Fruit fly (Drosophila melanogaster) whole organism, embryonic: Measurements from ENCODE around the gene CG32305.

Experiments
- BtbVII ChIP-seq: fragments of 200-800 bp; sonication (Bioruptor generic); optimal IDR thresholded peaks from 3 replicates; lab custom pipeline; 2017; ENCODE audit warnings: missing biosample characterization, mild to moderate bottlenecking, missing genetic modification characterization
- CG11504 ChIP-seq: fragments of 200-800 bp; sonication (Bioruptor generic); optimal IDR thresholded peaks from 3 replicates; lab custom pipeline; 2019; ENCODE audit warnings: missing biosample characterization, mild to moderate bottlenecking, missing genetic modification characterization, moderate library complexity
- CG12071 ChIP-seq: fragments of 200-800 bp; sonication (Bioruptor generic); optimal IDR thresholded peaks from 3 replicates; lab custom pipeline; 2018; ENCODE audit warnings: missing biosample characterization, mild to moderate bottlenecking, missing genetic modification characterization
- CG12219 ChIP-seq: fragments of 200-800 bp; sonication (Bioruptor generic); optimal IDR thresholded peaks from 3 replicates; lab custom pipeline; 2018; ENCODE audit warnings: missing biosample characterization, mild to moderate bottlenecking, missing genetic modification characterization
- CG12299 ChIP-seq: fragments of 200-800 bp; sonication (Bioruptor generic); optimal IDR thresholded peaks from 2 replicates; lab custom pipeline; 2018; ENCODE audit warnings: missing biosample characterization, mild to moderate bottlenecking, missing genetic modification characterization
- CG12391 ChIP-seq: fragments of 200-800 bp; sonication (Bioruptor generic); optimal IDR thresholded peaks from 3 replicates; lab custom pipeline; 2018; ENCODE audit warnings: missing biosample characterization, mild to moderate bottlenecking, missing genetic modification characterization, moderate library complexity
- CG14050 ChIP-seq: fragments of 200-800 bp; sonication (Bioruptor generic); IDR thresholded peaks from 3 replicates; pipeline ENCODE4 v1.3.6; 2022; ENCODE audit warnings: missing biosample characterization, missing genetic modification characterization
- CG14710 ChIP-seq: fragments of 200-800 bp; sonication (Bioruptor generic); optimal IDR thresholded peaks from 3 replicates; lab custom pipeline; 2019; ENCODE audit warnings: missing biosample characterization, mild to moderate bottlenecking, missing genetic modification characterization, moderate library complexity
- CG15601 ChIP-seq: fragments of 200-800 bp; sonication (Bioruptor generic); optimal IDR thresholded peaks from 3 replicates; lab custom pipeline; 2019; ENCODE audit warnings: missing biosample characterization, mild to moderate bottlenecking, missing genetic modification characterization, moderate library complexity
- CG1647 ChIP-seq: fragments of 200-800 bp; sonication (Bioruptor generic); optimal IDR thresholded peaks from 3 replicates; lab custom pipeline; 2016; ENCODE audit warnings: missing biosample characterization, missing genetic modification characterization
- CG17802 ChIP-seq: fragments of 200-800 bp; sonication (Bioruptor generic); optimal IDR thresholded peaks from 2 replicates; lab custom pipeline; 2018; ENCODE audit warnings: missing biosample characterization, mild to moderate bottlenecking, missing genetic modification characterization, moderate library complexity
- CG17829 ChIP-seq: fragments of 200-800 bp; optimal IDR thresholded peaks from 2 replicates; lab custom pipeline; 2019; ENCODE audit warnings: missing biosample characterization, mild to moderate bottlenecking, missing genetic modification characterization, moderate library complexity
- CG30403 ChIP-seq: fragments of 200-800 bp; sonication (Bioruptor generic); optimal IDR thresholded peaks from 3 replicates; lab custom pipeline; 2016; ENCODE audit warnings: missing biosample characterization, missing genetic modification characterization
- CG43689 ChIP-seq: fragments of 200-800 bp; sonication (Bioruptor generic); IDR thresholded peaks from 2 replicates; pipeline ENCODE4 v1.3.6; 2022; ENCODE audit warnings: missing biosample characterization, missing genetic modification characterization
- CG4617 ChIP-seq: fragments of 200-800 bp; sonication (Bioruptor generic); optimal IDR thresholded peaks from 3 replicates; lab custom pipeline; 2016; ENCODE audit warnings: missing biosample characterization, missing genetic modification characterization, borderline replicate concordance
- CG5180 ChIP-seq: fragments of 200-800 bp; sonication (Bioruptor generic); optimal IDR thresholded peaks from 3 replicates; lab custom pipeline; 2017; ENCODE audit warnings: missing biosample characterization, missing genetic modification characterization, mild to moderate bottlenecking, moderate library complexity, missing genetic modification reagents
- CG7928 ChIP-seq: fragments of 200-800 bp; sonication (Bioruptor generic); optimal IDR thresholded peaks from 2 replicates; lab custom pipeline; 2017; ENCODE audit warnings: missing biosample characterization, mild to moderate bottlenecking, missing genetic modification characterization
- Chrac-16 ChIP-seq: fragments of 200-800 bp; sonication (Bioruptor generic); optimal IDR thresholded peaks from 3 replicates; lab custom pipeline; 2016; ENCODE audit warnings: missing biosample characterization, missing genetic modification characterization
- D ChIP-seq, 2 experiments: fragments of 200-800 bp in 1 of 2; fragments of >200 bp in 1 of 2; sonication (Bioruptor generic) in 1 of 2; optimal IDR thresholded peaks; 2 replicates in 1 of 2; 3 replicates in 1 of 2; lab custom pipeline; 2017; ENCODE audit warnings: mild to moderate bottlenecking in 1 of 2, missing biosample characterization in 1 of 2, missing genetic modification characterization in 1 of 2, missing genetic modification reagents in 1 of 2
- Dip3 ChIP-seq: fragments of 200-800 bp; sonication (Bioruptor generic); optimal IDR thresholded peaks from 3 replicates; lab custom pipeline; 2016; ENCODE audit warnings: missing biosample characterization, missing genetic modification characterization
- Gsc ChIP-seq: fragments of 200-800 bp; sonication (Bioruptor generic); IDR thresholded peaks from 2 replicates; pipeline ENCODE4 v1.3.6; 2022; ENCODE audit warnings: missing biosample characterization, missing genetic modification characterization
- H15 ChIP-seq: fragments of 200-800 bp; sonication (Bioruptor generic); IDR thresholded peaks from 3 replicates; pipeline ENCODE4 v1.3.6; 2022; ENCODE audit warnings: missing biosample characterization, missing genetic modification characterization
- HLH4C ChIP-seq: fragments of 200-800 bp; sonication (Bioruptor generic); IDR thresholded peaks from 3 replicates; pipeline ENCODE4 v1.3.6; 2022; ENCODE audit warnings: missing biosample characterization, missing genetic modification characterization; ENCODE audit not compliant: partially characterized antibody
- Hr78 ChIP-seq, 2 experiments: fragments of 200-800 bp in 1 of 2; fragments of >200 bp in 1 of 2; sonication (Bioruptor generic) in 1 of 2; optimal IDR thresholded peaks; 2 replicates each; lab custom pipeline; 2017 to 2019; ENCODE audit warnings: missing biosample characterization in 2 of 2, missing genetic modification characterization in 2 of 2, mild to moderate bottlenecking in 1 of 2, moderate library complexity in 1 of 2
- Lim3 ChIP-seq: fragments of 200-800 bp; sonication (Bioruptor generic); IDR thresholded peaks from 2 replicates; pipeline ENCODE4 v1.3.6; 2022; ENCODE audit warnings: missing biosample characterization, missing genetic modification characterization
- Poxn ChIP-seq: fragments of 200-800 bp; sonication (Bioruptor generic); IDR thresholded peaks from 2 replicates; pipeline ENCODE4 v1.3.6; 2022; ENCODE audit warnings: missing biosample characterization, missing genetic modification characterization
- Ravus ChIP-seq: fragments of 200-800 bp; sonication (Bioruptor generic); IDR thresholded peaks from 2 replicates; pipeline ENCODE4 v1.3.6; 2022; ENCODE audit warnings: missing biosample characterization, missing genetic modification characterization
- Scr ChIP-seq: fragments of 200-800 bp; sonication (Bioruptor generic); IDR thresholded peaks from 2 replicates; pipeline ENCODE4 v1.3.6; 2022; ENCODE audit warnings: missing biosample characterization, missing genetic modification characterization; ENCODE audit not compliant: partially characterized antibody
- Side ChIP-seq: fragments of 200-800 bp; sonication (Bioruptor generic); optimal IDR thresholded peaks from 2 replicates; lab custom pipeline; 2016; ENCODE audit warnings: missing biosample characterization, missing genetic modification characterization
- Spps ChIP-seq: fragments of 200-800 bp; sonication (Bioruptor generic); optimal IDR thresholded peaks from 2 replicates; lab custom pipeline; 2018; ENCODE audit warnings: missing biosample characterization, mild to moderate bottlenecking, missing genetic modification characterization
- bab2 ChIP-seq: fragments of 200-800 bp; sonication (Bioruptor generic); optimal IDR thresholded peaks from 2 replicates; lab custom pipeline; 2016; ENCODE audit warnings: missing biosample characterization, missing genetic modification characterization
- gsb ChIP-seq: fragments of 200-800 bp; sonication (Bioruptor generic); IDR thresholded peaks from 2 replicates; pipeline ENCODE4 v1.3.6; 2022; ENCODE audit warnings: missing biosample characterization, missing genetic modification characterization
- insv ChIP-seq, 2 experiments: fragments of 200-800 bp; sonication (Bioruptor generic); optimal IDR thresholded peaks; 3 replicates each; lab custom pipeline; 2016 to 2018; ENCODE audit warnings: missing biosample characterization in 2 of 2, missing genetic modification characterization in 2 of 2
- jing ChIP-seq: fragments of 200-800 bp; sonication (Bioruptor generic); optimal IDR thresholded peaks from 2 replicates; lab custom pipeline; 2018; ENCODE audit warnings: missing biosample characterization, mild to moderate bottlenecking, missing genetic modification characterization
- jumu ChIP-seq: fragments of 200-800 bp; sonication (Bioruptor generic); optimal IDR thresholded peaks from 3 replicates; lab custom pipeline; 2016; ENCODE audit warnings: missing biosample characterization, missing genetic modification characterization
- mirr ChIP-seq: fragments of 200-800 bp; sonication (Bioruptor generic); optimal IDR thresholded peaks from 3 replicates; lab custom pipeline; 2018; ENCODE audit warnings: missing biosample characterization, mild to moderate bottlenecking, missing genetic modification characterization
- nmo ChIP-seq: fragments of 200-800 bp; sonication (Bioruptor generic); optimal IDR thresholded peaks from 2 replicates; lab custom pipeline; 2018; ENCODE audit warnings: missing biosample characterization, mild to moderate bottlenecking, missing genetic modification characterization, moderate library complexity
- org-1 ChIP-seq: fragments of 200-800 bp; sonication (Bioruptor generic); optimal IDR thresholded peaks from 2 replicates; lab custom pipeline; 2017; ENCODE audit warnings: missing biosample characterization, missing genetic modification characterization
- pum ChIP-seq: fragments of 200-800 bp; sonication (Bioruptor generic); optimal IDR thresholded peaks from 2 replicates; lab custom pipeline; 2016; ENCODE audit warnings: missing biosample characterization, missing genetic modification characterization
- sc ChIP-seq, 3 experiments: fragments of >200 bp in 2 of 3; fragments of 200-800 bp in 1 of 3; sonication (Bioruptor generic) in 1 of 3; optimal IDR thresholded peaks; 2 replicates in 2 of 3; 3 replicates in 1 of 3; lab custom pipeline; 2017; ENCODE audit warnings: mild to moderate bottlenecking in 1 of 3, missing biosample characterization in 1 of 3, missing genetic modification characterization in 1 of 3, missing genetic modification reagents in 1 of 3
- seq ChIP-seq: fragments of 200-800 bp; sonication (Bioruptor generic); IDR thresholded peaks from 2 replicates; pipeline ENCODE4 v1.3.6; 2022; ENCODE audit warnings: missing biosample characterization, missing genetic modification characterization
- sqz ChIP-seq: fragments of 200-800 bp; sonication (Bioruptor generic); optimal IDR thresholded peaks from 3 replicates; lab custom pipeline; 2018; ENCODE audit warnings: missing biosample characterization, mild to moderate bottlenecking, missing genetic modification characterization
- tap ChIP-seq: fragments of 200-800 bp; optimal IDR thresholded peaks from 3 replicates; lab custom pipeline; 2019; ENCODE audit warnings: missing biosample characterization, mild to moderate bottlenecking, missing genetic modification characterization, moderate library complexity
- toy ChIP-seq: fragments of 200-800 bp; sonication (Bioruptor generic); IDR thresholded peaks from 2 replicates; pipeline ENCODE4 v1.3.6; 2022; ENCODE audit warnings: missing biosample characterization, missing genetic modification characterization
- trem ChIP-seq: fragments of 200-800 bp; optimal IDR thresholded peaks from 3 replicates; lab custom pipeline; 2019; ENCODE audit warnings: missing biosample characterization, mild to moderate bottlenecking, missing genetic modification characterization, moderate library complexity
- ttk ChIP-seq: fragments of 200-800 bp; sonication (Bioruptor generic); IDR thresholded peaks from 2 replicates; pipeline ENCODE4 v2.1.2; 2022; ENCODE audit warnings: missing biosample characterization, missing genetic modification characterization
- unpg ChIP-seq: fragments of 200-800 bp; sonication (Bioruptor generic); optimal IDR thresholded peaks from 3 replicates; lab custom pipeline; 2018; ENCODE audit warnings: missing biosample characterization, mild to moderate bottlenecking, missing genetic modification characterization, moderate library complexity
- zfh1 ChIP-seq: fragments of 200-800 bp; sonication (Bioruptor generic); IDR thresholded peaks from 3 replicates; pipeline ENCODE4 v1.3.6; 2022; ENCODE audit warnings: missing biosample characterization, missing genetic modification characterization

CG32305 gene

dm6 chr3L:2262515-2262944 is 14.1 kb downstream of the CG32305 start, which contains the start of the genes oxt and CG13807 (continued):
- TF ChIP-seq Chrac-16 (peak; percentile 92), CG7928 (GFP tag; lab: Kevin White, UChicago) (peak; percentile 50), BtbVII (GFP tag; lab: Kevin White, UChicago) (peak; percentile 51), CG12391 (tag; lab: Kevin White, UChicago) (peak; percentile 91), tap (tag; lab: Kevin White, UChicago) (peak; percentile 83), Side (GFP tag; lab: Kevin White, UChicago) (peak; percentile 47), Spps (tag; lab: Kevin White, UChicago) (peak; percentile 77), CG5180 (peak; percentile 26), zfh1 (GFP tag; lab: Robert Waterston, UW) (peak; percentile 92), H15 (GFP tag; lab: Robert Waterston, UW) (peak; percentile 87), seq (GFP tag; lab: Robert Waterston, UW) (peak; percentile 84), CG1647 (peak; percentile 67), unpg (GFP tag; lab: Kevin White, UChicago) (peak; percentile 91), mirr (GFP tag; lab: Kevin White, UChicago) (peak; percentile 58), Scr (peak; percentile 42; the same call in 1 of the 2 replicates), ttk (GFP tag; lab: Robert Waterston, UW) (peak; percentile 82), jing (GFP tag; lab: Kevin White, UChicago) (peak; percentile 72), HLH4C (GFP tag; lab: Robert Waterston, UW) (no peak), CG12219 (peak; percentile 75), Poxn (GFP tag; lab: Robert Waterston, UW) (peak; percentile 57; the same call in 1 of the 2 replicates), sc (optimal IDR thresholded peaks at IDR 0.05; lab: Kevin White, UChicago) (no peak), sc (GFP tag; optimal IDR thresholded peaks at IDR 0.05; lab: Kevin White, UChicago) (peak; percentile 76), insv (GFP tag; optimal IDR thresholded peaks at IDR 0.05; lab: Kevin White, UChicago) (peak in 1 of 2 experiments; percentile 44), Hr78 (GFP tag; optimal IDR thresholded peaks at IDR 0.05; lab: Kevin White, UChicago) (peak in 1 of 2 experiments; percentile 21), CG43689 (GFP tag; lab: Robert Waterston, UW) (peak; percentile 79), toy (peak; percentile 67; the same call in 1 of the 2 replicates), CG17802 (tag; lab: Kevin White, UChicago) (peak; percentile 70), Dip3 (GFP tag; lab: Kevin White, UChicago) (peak; percentile 40), CG12071 (peak; percentile 70)

- no peak for TF ChIP-seq CG11504
- TF ChIP-seq CG15601 (tag; lab: Kevin White, UChicago), result peak; percentile 16
- TF ChIP-seq CG30403 (GFP tag; lab: Kevin White, UChicago), result peak; percentile 48
- TF ChIP-seq pum (GFP tag; lab: Kevin White, UChicago), result peak; percentile 23
- no peak for TF ChIP-seq CG17829
- no peak for TF ChIP-seq org-1 (GFP tag; lab: Kevin White, UChicago)
- peak; percentile 82 for TF ChIP-seq nmo
- no peak for TF ChIP-seq Gsc (GFP tag; lab: Robert Waterston, UW)
- no peak for TF ChIP-seq CG12299
- peak; percentile 41 for TF ChIP-seq jumu (GFP tag; lab: Kevin White, UChicago)
- TF ChIP-seq CG4617 (GFP tag; lab: Kevin White, UChicago), result peak; percentile 95
- no peak for TF ChIP-seq Ravus (GFP tag; lab: Robert Waterston, UW)
- TF ChIP-seq sqz (GFP tag; lab: Kevin White, UChicago), result no peak
- TF ChIP-seq gsb (GFP tag; lab: Robert Waterston, UW), result no peak
- peak; percentile 10 for TF ChIP-seq bab2
- peak; percentile 51 for TF ChIP-seq trem (tag; lab: Kevin White, UChicago)
- peak; percentile 73 for TF ChIP-seq CG14710 (tag; lab: Kevin White, UChicago)
- no peak for TF ChIP-seq D (optimal IDR thresholded peaks at IDR 0.05; lab: Kevin White, UChicago)
- TF ChIP-seq D (GFP tag; optimal IDR thresholded peaks at IDR 0.05; lab: Kevin White, UChicago), result no peak
- TF ChIP-seq CG14050 (GFP tag; lab: Robert Waterston, UW), result no peak
- no peak for TF ChIP-seq Lim3 (GFP tag; lab: Robert Waterston, UW)
Measured at dm6 chr3L:2265692-2266444, 17.4 kb downstream of the CG32305 start, which contains the start of the genes ecd and CG13806. ecd (minus strand) TSS chr3L:2265857. CG13806 (plus strand) TSS chr3L:2266394.
